Worm (Caenorhabditis elegans): ENCODE data around the gene faxc-2.

ce11 chrII:13278214-13278613 lies 30.9 kb upstream of the faxc-2 start:
- TF ChIP-seq zag-1 (tag; optimal IDR thresholded peaks at IDR 0.05) (no peak), unc-55 (GFP tag; optimal IDR thresholded peaks at IDR 0.05) (no peak), mab-5 (tag; optimal IDR thresholded peaks at IDR 0.05) (no peak), skn-1 (tag; optimal IDR thresholded peaks at IDR 0.05) (no peak), F13H6.1 (tag; optimal IDR thresholded peaks at IDR 0.05) (no peak)

Data from whole organism, L2 larva.